Worm (Caenorhabditis elegans) whole organism, early embryonic: Measurements from ENCODE around the gene B0361.14.

ENCODE experiments used
- B0310.2 ChIP-seq: sonication (generic microtip); optimal IDR thresholded peaks from 2 replicates; lab custom pipeline; 2016; ENCODE audit warnings: mild to moderate bottlenecking, missing genetic modification characterization, missing compliant biosample characterization
- F13C5.2 ChIP-seq: sonication (generic microtip); optimal IDR thresholded peaks from 2 replicates; lab custom pipeline; 2017; ENCODE audit warnings: mild to moderate bottlenecking, missing genetic modification characterization, inconsistent platforms, missing compliant biosample characterization
- aly-1 ChIP-seq: sonication (generic microtip); optimal IDR thresholded peaks from 2 replicates; lab custom pipeline; 2016; ENCODE audit warnings: missing genetic modification characterization, missing compliant biosample characterization
- ama-1 ChIP-seq: fragments of 150-350 bp; optimal IDR thresholded peaks from 2 replicates; lab custom pipeline; 2014
- ceh-13 ChIP-seq: fragments of 200-800 bp; sonication (Bioruptor generic); optimal IDR thresholded peaks from 2 replicates; lab custom pipeline; 2018; ENCODE audit warnings: mild to moderate bottlenecking, missing genetic modification characterization, missing compliant biosample characterization
- ceh-36 ChIP-seq: sonication (generic microtip); optimal IDR thresholded peaks from 2 replicates; lab custom pipeline; 2016; ENCODE audit warnings: missing genetic modification characterization, inconsistent platforms, missing compliant biosample characterization
- ets-7 ChIP-seq: sonication (generic microtip); optimal IDR thresholded peaks from 2 replicates; lab custom pipeline; 2016; ENCODE audit warnings: missing genotype, missing genetic modification characterization, missing compliant biosample characterization
- flt-1 ChIP-seq: fragments of 200-800 bp; sonication (Bioruptor generic); IDR thresholded peaks from 2 replicates; pipeline ENCODE4 v1.3.6; 2022; ENCODE audit warnings: missing genetic modification characterization, missing compliant biosample characterization
- hmbx-1 ChIP-seq: sonication (generic microtip); optimal IDR thresholded peaks from 2 replicates; lab custom pipeline; 2016; ENCODE audit warnings: mild to moderate bottlenecking, missing genetic modification characterization, missing compliant biosample characterization
- hmg-4 ChIP-seq: fragments of 200-800 bp; sonication (Bioruptor generic); optimal IDR thresholded peaks from 2 replicates; lab custom pipeline; 2018; ENCODE audit warnings: mild to moderate bottlenecking, missing genetic modification characterization, missing compliant biosample characterization
- hnd-1 ChIP-seq: sonication (generic microtip); optimal IDR thresholded peaks from 2 replicates; lab custom pipeline; 2016; ENCODE audit warnings: missing genetic modification characterization, missing compliant biosample characterization
- pes-1 ChIP-seq: fragments of 200-800 bp; sonication (Bioruptor generic); IDR thresholded peaks from 2 replicates; pipeline ENCODE4 v1.3.6; 2022; ENCODE audit warnings: missing genetic modification reagents, missing genetic modification characterization, missing compliant biosample characterization
- scrt-1 ChIP-seq: fragments of 200-800 bp; sonication (Bioruptor generic); IDR thresholded peaks from 2 replicates; pipeline ENCODE4 v1.3.6; 2022; ENCODE audit warnings: missing genetic modification characterization, missing compliant biosample characterization
- sea-1 ChIP-seq: fragments of 200-800 bp; sonication (Bioruptor generic); conservative IDR thresholded peaks from 2 replicates; pipeline ENCODE4 v1.3.6; 2022; ENCODE audit warnings: missing genetic modification characterization, missing compliant biosample characterization
- tbx-11 ChIP-seq: fragments of 200-800 bp; sonication (Bioruptor generic); IDR thresholded peaks from 2 replicates; pipeline ENCODE4 v1.3.6; 2022; ENCODE audit warnings: missing genetic modification characterization, missing compliant biosample characterization
- tbx-37 ChIP-seq: fragments of 200-800 bp; sonication (Bioruptor generic); conservative IDR thresholded peaks from 2 replicates; pipeline ENCODE4 v1.3.6; 2022; ENCODE audit warnings: missing genetic modification reagents, missing genetic modification characterization, missing compliant biosample characterization
- tra-4 ChIP-seq: sonication (generic microtip); optimal IDR thresholded peaks from 2 replicates; lab custom pipeline; 2017; ENCODE audit warnings: missing genetic modification characterization, missing compliant biosample characterization

The B0361.14 gene

ce11 chrIII:7275296-7275695, 24.0 kb downstream of the B0361.14 start, which contains the start of gene psd-1:
Gene psd-1, minus strand, starts transcription at chrIII:7275396.
- TF ChIP-seq tbx-11 (GFP tag; lab: Robert Waterston, UW) = no peak
- no peak for TF ChIP-seq ceh-13 (GFP tag; lab: Kevin White, UChicago)
- no peak for TF ChIP-seq sea-1
- TF ChIP-seq F13C5.2 (tag; lab: Kevin White, UChicago) = no peak
- TF ChIP-seq hmbx-1 (tag; lab: Kevin White, UChicago) = no peak
- no peak for TF ChIP-seq scrt-1 (GFP tag; lab: Robert Waterston, UW)
- TF ChIP-seq ceh-36 (tag; lab: Kevin White, UChicago) = no peak
- TF ChIP-seq ets-7 = no peak

ce11 chrIII:7273718-7274117, 25.6 kb downstream of the B0361.14 start:
- no peak for TF ChIP-seq aly-1 (tag; lab: Kevin White, UChicago)

- TF ChIP-seq aly-1 (tag; lab: Kevin White, UChicago) = no peak
- no peak for TF ChIP-seq tra-4 (tag; lab: Kevin White, UChicago)
- no peak for TF ChIP-seq ceh-36 (tag; lab: Kevin White, UChicago)
- no peak for TF ChIP-seq sea-1
- TF ChIP-seq hnd-1 (tag; lab: Kevin White, UChicago) = no peak
- TF ChIP-seq flt-1 (GFP tag; lab: Robert Waterston, UW) = no peak
- TF ChIP-seq ets-7 = no peak
- no peak for TF ChIP-seq tbx-37 (GFP tag; lab: Robert Waterston, UW)
- TF ChIP-seq ceh-13 (GFP tag; lab: Kevin White, UChicago) = no peak
- no peak for TF ChIP-seq tbx-11 (GFP tag; lab: Robert Waterston, UW)
- TF ChIP-seq scrt-1 (GFP tag; lab: Robert Waterston, UW) = no peak
- no peak for TF ChIP-seq hmg-4 (GFP tag; lab: Kevin White, UChicago)
- no peak for TF ChIP-seq F13C5.2 (tag; lab: Kevin White, UChicago)
- TF ChIP-seq pes-1 = no peak
- TF ChIP-seq hmbx-1 (tag; lab: Kevin White, UChicago) = no peak
- no peak for TF ChIP-seq ama-1 (lab: Kevin White, UChicago)
- TF ChIP-seq B0310.2 (tag; lab: Kevin White, UChicago) = no peak
Observed at ce11 chrIII:7272828-7273227, 26.5 kb downstream of the B0361.14 start.

ce11 chrIII:7272088-7272487, 27.2 kb downstream of the B0361.14 start:
- 0 out of 2 replicates have a peak, but pooled peaks have one; percentile 4 for TF ChIP-seq flt-1 (GFP tag; lab: Robert Waterston, UW)
- TF ChIP-seq sea-1 = no peak
- TF ChIP-seq ceh-13 (GFP tag; lab: Kevin White, UChicago) = no peak
- no peak for TF ChIP-seq B0310.2 (tag; lab: Kevin White, UChicago)
- TF ChIP-seq pes-1 = no peak
- TF ChIP-seq F13C5.2 (tag; lab: Kevin White, UChicago) = peak; percentile 43
- TF ChIP-seq hmg-4 (GFP tag; lab: Kevin White, UChicago) = peak; percentile 75

ce11 chrIII:7271083-7271482, 28.2 kb downstream of the B0361.14 start:
- no peak for TF ChIP-seq sea-1
- TF ChIP-seq aly-1 (tag; lab: Kevin White, UChicago) = no peak
- no peak for TF ChIP-seq ama-1 (lab: Kevin White, UChicago)
- TF ChIP-seq ceh-13 (GFP tag; lab: Kevin White, UChicago) = no peak
- TF ChIP-seq hmbx-1 (tag; lab: Kevin White, UChicago) = no peak
- no peak for TF ChIP-seq ets-7
- no peak for TF ChIP-seq scrt-1 (GFP tag; lab: Robert Waterston, UW)
- no peak for TF ChIP-seq tbx-37 (GFP tag; lab: Robert Waterston, UW)
- TF ChIP-seq B0310.2 (tag; lab: Kevin White, UChicago) = no peak
- no peak for TF ChIP-seq hmg-4 (GFP tag; lab: Kevin White, UChicago)
- no peak for TF ChIP-seq tbx-11 (GFP tag; lab: Robert Waterston, UW)
- no peak for TF ChIP-seq tra-4 (tag; lab: Kevin White, UChicago)

ce11 chrIII:7263028-7263427, 36.3 kb downstream of the B0361.14 start:
- TF ChIP-seq tbx-11 (GFP tag; lab: Robert Waterston, UW) (no peak), aly-1 (tag; lab: Kevin White, UChicago) (no peak), hmg-4 (GFP tag; lab: Kevin White, UChicago) (no peak), B0310.2 (tag; lab: Kevin White, UChicago) (no peak)

ce11 chrIII:7262592-7262991, 36.7 kb downstream of the B0361.14 start:
- TF ChIP-seq sea-1 = no peak
- no peak for TF ChIP-seq hnd-1 (tag; lab: Kevin White, UChicago)
- no peak for TF ChIP-seq pes-1
- no peak for TF ChIP-seq F13C5.2 (tag; lab: Kevin White, UChicago)
- TF ChIP-seq hmbx-1 (tag; lab: Kevin White, UChicago) = no peak

ce11 chrIII:7258931-7259330, 40.4 kb downstream of the B0361.14 start, which contains the start of gene B0361.4:
Gene B0361.4, plus strand, starts transcription at chrIII:7258991.
- TF ChIP-seq scrt-1 (GFP tag; lab: Robert Waterston, UW) (no peak), pes-1 (no peak), B0310.2 (tag; lab: Kevin White, UChicago) (no peak), F13C5.2 (tag; lab: Kevin White, UChicago) (no peak), ceh-36 (tag; lab: Kevin White, UChicago) (no peak), ceh-13 (GFP tag; lab: Kevin White, UChicago) (no peak), tbx-37 (GFP tag; lab: Robert Waterston, UW) (no peak), ets-7 (no peak), flt-1 (GFP tag; lab: Robert Waterston, UW) (no peak), sea-1 (no peak), tbx-11 (GFP tag; lab: Robert Waterston, UW) (no peak), aly-1 (tag; lab: Kevin White, UChicago) (no peak), hnd-1 (tag; lab: Kevin White, UChicago) (no peak), hmg-4 (GFP tag; lab: Kevin White, UChicago) (no peak), ama-1 (lab: Kevin White, UChicago) (no peak), tra-4 (tag; lab: Kevin White, UChicago) (no peak), hmbx-1 (tag; lab: Kevin White, UChicago) (no peak)
